Worm (Caenorhabditis elegans) whole organism, L2 larva: ENCODE measurements around the gene nep-26.

ENCODE experiments used
- ama-1 ChIP-seq: fragments of 150-350 bp; optimal IDR thresholded peaks from 2 replicates; lab custom pipeline; 2018; ENCODE audit warnings: inconsistent platforms
- ceh-16 ChIP-seq: fragments of 150-350 bp; optimal IDR thresholded peaks from 2 replicates; lab custom pipeline; 2014; ENCODE audit warnings: missing biosample characterization, missing genetic modification characterization
- ceh-82 ChIP-seq: fragments of 150-350 bp; optimal IDR thresholded peaks from 2 replicates; lab custom pipeline; 2014; ENCODE audit warnings: missing biosample characterization, missing genetic modification characterization
- elt-3 ChIP-seq: sonication (generic microtip); optimal IDR thresholded peaks from 2 replicates; lab custom pipeline; 2017; ENCODE audit warnings: missing biosample characterization, missing genetic modification characterization
- lin-13 ChIP-seq: fragments of 150-350 bp; optimal IDR thresholded peaks from 2 replicates; lab custom pipeline; 2014; ENCODE audit warnings: missing biosample characterization, missing genetic modification reagents, missing genetic modification characterization
- lsy-2 ChIP-seq, 2 experiments: fragments of 150-350 bp in 1 of 2; sonication (generic microtip) in 1 of 2; optimal IDR thresholded peaks; 2 replicates each; lab custom pipeline; 2014 to 2017; ENCODE audit warnings: missing biosample characterization in 2 of 2, missing genetic modification characterization in 2 of 2
- nhr-10 ChIP-seq: sonication (generic microtip); optimal IDR thresholded peaks from 2 replicates; lab custom pipeline; 2017; ENCODE audit warnings: missing biosample characterization, missing genetic modification characterization
- nhr-25 ChIP-seq: fragments of 150-350 bp; sonication (generic microtip); optimal IDR thresholded peaks from 3 replicates; lab custom pipeline; 2014; ENCODE audit warnings: missing biosample characterization, missing genetic modification characterization
- zag-1 ChIP-seq: fragments of 150-350 bp; optimal IDR thresholded peaks from 2 replicates; lab custom pipeline; 2014; ENCODE audit warnings: missing biosample characterization, missing genetic modification characterization
- ztf-4 ChIP-seq: fragments of 150-350 bp; optimal IDR thresholded peaks from 2 replicates; lab custom pipeline; 2014; ENCODE audit warnings: missing biosample characterization, missing genetic modification characterization

ce11 chrII:10283145-10283544, 16.8 kb downstream of the nep-26 start:
- no peak for TF ChIP-seq zag-1 (tag; lab: Kevin White, UChicago)
- TF ChIP-seq lsy-2 (tag; optimal IDR thresholded peaks at IDR 0.05; lab: Kevin White, UChicago): no peak
- no peak for TF ChIP-seq lin-13 (GFP tag; lab: Kevin White, UChicago)
- TF ChIP-seq nhr-25 (tag; lab: Kevin White, UChicago): no peak
- no peak for TF ChIP-seq ama-1 (lab: Kevin White, UChicago)
- no peak for TF ChIP-seq ceh-16
- no peak for TF ChIP-seq ceh-82 (tag; lab: Kevin White, UChicago)
- TF ChIP-seq ztf-4 (tag; lab: Kevin White, UChicago): no peak
- no peak for TF ChIP-seq elt-3 (tag; lab: Kevin White, UChicago)
- TF ChIP-seq nhr-10: no peak
